Fruit fly (Drosophila melanogaster): ENCODE data around the gene RFeSP.

The RFeSP gene

dm6 chr2L:1579254-1579653 is 34.7 kb downstream of the RFeSP start (continued):
- TF ChIP-seq Myb (GFP tag; optimal IDR thresholded peaks at IDR 0.05) (peak; percentile 35), HmgZ (tag; optimal IDR thresholded peaks at IDR 0.05) (peak; percentile 62), Gsc (GFP tag; IDR thresholded peaks at IDR 0.05) (no peak), CG13624 (GFP tag; optimal IDR thresholded peaks at IDR 0.05) (peak; percentile 86), ash1 (GFP tag; optimal IDR thresholded peaks at IDR 0.05) (no peak), eve (GFP tag; optimal IDR thresholded peaks at IDR 0.05) (peak in 1 of 2 experiments; percentile 78), CG10267 (tag; optimal IDR thresholded peaks at IDR 0.05) (peak; percentile 47), run (tag; optimal IDR thresholded peaks at IDR 0.05) (peak; percentile 32), unc-4 (GFP tag; IDR thresholded peaks at IDR 0.05; ENCODE audit: partially characterized antibody) (no peak), CG6683 (GFP tag; optimal IDR thresholded peaks at IDR 0.05) (peak; percentile 25), maf-S (GFP tag; optimal IDR thresholded peaks at IDR 0.05) (peak; percentile 67), NFAT (GFP tag; IDR thresholded peaks at IDR 0.05) (peak; percentile 86), CG18262 (tag; optimal IDR thresholded peaks at IDR 0.05) (peak; percentile 49), luna (GFP tag; optimal IDR thresholded peaks at IDR 0.05) (peak; percentile 38), GATAe (GFP tag; conservative IDR thresholded peaks at IDR 0.05) (no peak), vfl (GFP tag; optimal IDR thresholded peaks at IDR 0.05) (peak; percentile 43), az2 (GFP tag; optimal IDR thresholded peaks at IDR 0.05) (peak; percentile 59), Hand (GFP tag; optimal IDR thresholded peaks at IDR 0.05) (peak; percentile 20), Bdp1 (GFP tag; optimal IDR thresholded peaks at IDR 0.05) (no peak), slp2 (GFP tag; optimal IDR thresholded peaks at IDR 0.05) (no peak), en (GFP tag; optimal IDR thresholded peaks at IDR 0.05) (peak; percentile 36), CG10209 (GFP tag; optimal IDR thresholded peaks at IDR 0.05) (peak; percentile 41), esg (GFP tag; conservative IDR thresholded peaks at IDR 0.05) (peak; percentile 65), nmo (GFP tag; optimal IDR thresholded peaks at IDR 0.05) (peak; percentile 63), BtbVII (GFP tag; optimal IDR thresholded peaks at IDR 0.05) (peak; percentile 68), Dek (tag; optimal IDR thresholded peaks at IDR 0.05) (peak; percentile 62), CG5180 (GFP tag; optimal IDR thresholded peaks at IDR 0.05) (peak; percentile 32), lmd (GFP tag; IDR thresholded peaks at IDR 0.05) (peak; percentile 73), Adf1 (GFP tag; IDR thresholded peaks at IDR 0.05) (0 out of 2 replicates have a peak, but pooled peaks have one; percentile 18), Fer1 (GFP tag; optimal IDR thresholded peaks at IDR 0.05) (peak; percentile 81), ssp (GFP tag; IDR thresholded peaks at IDR 0.05) (peak; percentile 59), grn (GFP tag; optimal IDR thresholded peaks at IDR 0.05) (no peak), pum (GFP tag; optimal IDR thresholded peaks at IDR 0.05) (peak; percentile 44), fd3F (GFP tag; optimal IDR thresholded peaks at IDR 0.05) (peak; percentile 68), ab (GFP tag; optimal IDR thresholded peaks at IDR 0.05) (peak; percentile 25), slbo (GFP tag; IDR thresholded peaks at IDR 0.05) (peak; percentile 81), org-1 (GFP tag; optimal IDR thresholded peaks at IDR 0.05) (peak; percentile 50), Usf (GFP tag; optimal IDR thresholded peaks at IDR 0.05) (no peak), CG12299 (tag; optimal IDR thresholded peaks at IDR 0.05) (peak; percentile 58), CG11560 (tag; IDR thresholded peaks at IDR 0.05) (peak; percentile 44; the same call in 1 of the 3 replicates), Vsx1 (GFP tag; optimal IDR thresholded peaks at IDR 0.05) (peak; percentile 28), dysf (GFP tag; IDR thresholded peaks at IDR 0.05) (peak; percentile 86), CG15514 (GFP tag; optimal IDR thresholded peaks at IDR 0.05) (peak; percentile 72), CG4730 (GFP tag; IDR thresholded peaks at IDR 0.05) (peak; percentile 66), ERR (GFP tag; optimal IDR thresholded peaks at IDR 0.05) (peak; percentile 56), CG12155 (GFP tag; optimal IDR thresholded peaks at IDR 0.05) (peak; percentile 57), C15 (GFP tag; IDR thresholded peaks at IDR 0.05) (0 out of 3 replicates have a peak, but pooled peaks have one; percentile 36), HLHmδ (GFP tag; optimal IDR thresholded peaks at IDR 0.05) (no peak), CG31388 (GFP tag; optimal IDR thresholded peaks at IDR 0.05) (no peak), croc (GFP tag; conservative IDR thresholded peaks at IDR 0.05) (no peak; the same call in 2 of the 3 replicates), BEAF-32 (GFP tag; optimal IDR thresholded peaks at IDR 0.05) (no peak)

Measured in whole organism, embryonic.